Fruit fly (Drosophila melanogaster): Measurements from ENCODE around the gene frm.

frm gene

dm6 chr3L:5568361-5568760, 17.4 kb upstream of the frm start:
- no peak for TF ChIP-seq CG6854 (GFP tag; optimal IDR thresholded peaks at IDR 0.05)
- no peak for TF ChIP-seq CG11902 (GFP tag; optimal IDR thresholded peaks at IDR 0.05)
- no peak for TF ChIP-seq Eip93F (GFP tag; optimal IDR thresholded peaks at IDR 0.05)
- no peak for TF ChIP-seq CG9139 (GFP tag; optimal IDR thresholded peaks at IDR 0.05)
- TF ChIP-seq CG1621 (tag; optimal IDR thresholded peaks at IDR 0.05), result no peak
- TF ChIP-seq Sox102F (GFP tag; optimal IDR thresholded peaks at IDR 0.05), result no peak
- TF ChIP-seq Ets96B (tag; optimal IDR thresholded peaks at IDR 0.05), result no peak
- no peak for TF ChIP-seq dac (GFP tag; optimal IDR thresholded peaks at IDR 0.05)
- TF ChIP-seq achi (GFP tag; optimal IDR thresholded peaks at IDR 0.05), result no peak
- TF ChIP-seq Hr4 (GFP tag; optimal IDR thresholded peaks at IDR 0.05), result no peak
- TF ChIP-seq CG3919 (GFP tag; optimal IDR thresholded peaks at IDR 0.05), result no peak
- no peak for TF ChIP-seq CG10631 (GFP tag; optimal IDR thresholded peaks at IDR 0.05)
- TF ChIP-seq CG16779 (tag; optimal IDR thresholded peaks at IDR 0.05), result no peak
- TF ChIP-seq Eip75B (GFP tag; optimal IDR thresholded peaks at IDR 0.05), result no peak
- TF ChIP-seq CG3032 (tag; optimal IDR thresholded peaks at IDR 0.05), result no peak
- no peak for TF ChIP-seq Hr39 (GFP tag; optimal IDR thresholded peaks at IDR 0.05)
- no peak for TF ChIP-seq CG8119 (GFP tag; IDR thresholded peaks at IDR 0.05)
- TF ChIP-seq CG7368 (GFP tag; optimal IDR thresholded peaks at IDR 0.05), result no peak
- TF ChIP-seq CG6276 (GFP tag; optimal IDR thresholded peaks at IDR 0.05), result no peak

- TF ChIP-seq Eip78C (GFP tag), result peak; percentile 55
- TF ChIP-seq svp (GFP tag), result peak; percentile 88
- peak; percentile 37 for TF ChIP-seq fkh (GFP tag; optimal IDR thresholded peaks at IDR 0.05)
- no peak for TF ChIP-seq CG1621 (tag; optimal IDR thresholded peaks at IDR 0.05)
- TF ChIP-seq Sox14 (GFP tag; optimal IDR thresholded peaks at IDR 0.05), result peak; percentile 3
Measured at dm6 chr3L:5565051-5565688, 14.2 kb upstream of the frm start, which contains the start of gene bc10. bc10 (plus strand) TSS chr3L:5565231.

dm6 chr3L:5563309-5564182, 12.6 kb upstream of the frm start, which contains the start of the genes ScsbetaG and Sras:
ScsbetaG (minus strand) TSS chr3L:5563691.
Sras (plus strand) TSS chr3L:5563774.
- TF ChIP-seq dac (GFP tag; optimal IDR thresholded peaks at IDR 0.05) (no peak), svp (GFP tag) (peak; percentile 75), lz (GFP tag; optimal IDR thresholded peaks at IDR 0.05) (no peak), spab (GFP tag; optimal IDR thresholded peaks at IDR 0.05) (no peak), Eip75B (GFP tag; optimal IDR thresholded peaks at IDR 0.05) (no peak), CG3032 (tag; optimal IDR thresholded peaks at IDR 0.05) (no peak), CG6854 (GFP tag; optimal IDR thresholded peaks at IDR 0.05) (no peak), dsx (GFP tag; optimal IDR thresholded peaks at IDR 0.05; ENCODE audit: poor library complexity, severe bottlenecking) (no peak), CG11294 (GFP tag; IDR thresholded peaks at IDR 0.05) (no peak), Eip93F (GFP tag; optimal IDR thresholded peaks at IDR 0.05) (no peak), Gug (GFP tag; IDR thresholded peaks at IDR 0.05) (no peak), CG31627 (GFP tag; optimal IDR thresholded peaks at IDR 0.05) (no peak), Met (GFP tag; optimal IDR thresholded peaks at IDR 0.05) (no peak), Hr39 (GFP tag; optimal IDR thresholded peaks at IDR 0.05) (no peak), CG10669 (GFP tag; optimal IDR thresholded peaks at IDR 0.05) (no peak), CG11902 (GFP tag; optimal IDR thresholded peaks at IDR 0.05) (no peak), CG10631 (GFP tag; optimal IDR thresholded peaks at IDR 0.05) (no peak), CG11762 (GFP tag; optimal IDR thresholded peaks at IDR 0.05; ENCODE audit: insufficient read depth) (no peak), CG8319 (GFP tag; optimal IDR thresholded peaks at IDR 0.05) (no peak), CG34406 (GFP tag; optimal IDR thresholded peaks at IDR 0.05) (no peak), fkh (GFP tag; optimal IDR thresholded peaks at IDR 0.05) (peak; percentile 69), Sox14 (GFP tag; optimal IDR thresholded peaks at IDR 0.05) (peak; percentile 45), esn (GFP tag; optimal IDR thresholded peaks at IDR 0.05) (peak; percentile 3), CG6792 (GFP tag; optimal IDR thresholded peaks at IDR 0.05) (no peak), eg (GFP tag; IDR thresholded peaks at IDR 0.05) (no peak), fd59A (GFP tag; optimal IDR thresholded peaks at IDR 0.05) (no peak), Hr38 (GFP tag; optimal IDR thresholded peaks at IDR 0.05) (no peak), CG4318 (GFP tag; optimal IDR thresholded peaks at IDR 0.05) (no peak), CG15336 (GFP tag; IDR thresholded peaks at IDR 0.05) (no peak; the same call in 1 of the 2 replicates)

Data from whole organism, prepupa.